Worm (Caenorhabditis elegans) whole organism, L4 larva: ENCODE data around the gene Y75B12B.13.

Source experiments
- F44E2.7 ChIP-seq: fragments of 200-800 bp; sonication (Bioruptor generic); IDR thresholded peaks from 2 replicates; pipeline ENCODE4 v2.1.2; 2022; ENCODE audit warnings: missing genetic modification characterization, missing compliant biosample characterization
- Y48G9A.11 ChIP-seq: fragments of 200-800 bp; sonication (Bioruptor generic); IDR thresholded peaks from 2 replicates; pipeline ENCODE4 v1.3.6; 2022; ENCODE audit warnings: missing genetic modification reagents, missing genetic modification characterization, missing compliant biosample characterization
- Y5F2A.4 ChIP-seq: fragments of 200-800 bp; sonication (Bioruptor generic); optimal IDR thresholded peaks from 2 replicates; lab custom pipeline; 2018; ENCODE audit warnings: mild to moderate bottlenecking, missing genetic modification characterization, missing compliant biosample characterization
- ZK337.2 ChIP-seq: fragments of 200-800 bp; sonication (Bioruptor generic); IDR thresholded peaks from 2 replicates; pipeline ENCODE4 v1.3.6; 2022; ENCODE audit warnings: missing genetic modification reagents, missing genetic modification characterization, missing compliant biosample characterization
- ZK546.5 ChIP-seq, 2 experiments: sonication (generic microtip); optimal IDR thresholded peaks; 2 replicates each; lab custom pipeline; 2017; ENCODE audit warnings: missing biosample characterization in 2 of 2, missing genetic modification characterization in 2 of 2
- arid-1 ChIP-seq: fragments of 200-800 bp; sonication (Bioruptor generic); conservative IDR thresholded peaks from 2 replicates; pipeline ENCODE4 v1.3.6; 2022; ENCODE audit warnings: missing genetic modification reagents, missing genetic modification characterization, missing compliant biosample characterization
- attf-4 ChIP-seq: sonication (generic microtip); optimal IDR thresholded peaks from 3 replicates; lab custom pipeline; 2017; ENCODE audit warnings: missing biosample characterization, missing genetic modification characterization
- cey-2 ChIP-seq: sonication (generic microtip); optimal IDR thresholded peaks from 3 replicates; lab custom pipeline; 2017; ENCODE audit warnings: missing genetic modification characterization, mild to moderate bottlenecking, missing compliant biosample characterization, antibody characterized with exemption, borderline replicate concordance; ENCODE audit not compliant: insufficient read depth
- ctbp-1 ChIP-seq: fragments of 200-800 bp; sonication (Bioruptor generic); IDR thresholded peaks from 2 replicates; pipeline ENCODE4 v1.3.6; 2022; ENCODE audit warnings: missing genetic modification reagents, missing genetic modification characterization, missing compliant biosample characterization
- daf-12 ChIP-seq: fragments of 150-350 bp; optimal IDR thresholded peaks from 2 replicates; lab custom pipeline; 2014; ENCODE audit warnings: missing biosample characterization, missing genetic modification reagents, missing genetic modification characterization
- daf-16 ChIP-seq, 3 experiments: sonication (generic microtip); optimal IDR thresholded peaks; 2 replicates each; lab custom pipeline; 2016 to 2017; ENCODE audit warnings: missing genetic modification characterization in 3 of 3, missing genetic modification reagents in 3 of 3, mild to moderate bottlenecking in 2 of 3, missing compliant biosample characterization in 2 of 3, missing biosample characterization in 1 of 3, moderate library complexity in 1 of 3
- dmd-8 ChIP-seq: fragments of 200-800 bp; sonication (Bioruptor generic); IDR thresholded peaks from 2 replicates; pipeline ENCODE4 v1.3.6; 2022; ENCODE audit warnings: missing genetic modification characterization, missing compliant biosample characterization
- dve-1 ChIP-seq: sonication (generic microtip); optimal IDR thresholded peaks from 2 replicates; lab custom pipeline; 2017; ENCODE audit warnings: antibody characterized with exemption, mild to moderate bottlenecking, missing genetic modification characterization, missing compliant biosample characterization; ENCODE audit not compliant: insufficient read depth
- gei-8 ChIP-seq: fragments of 200-800 bp; sonication (Bioruptor generic); optimal IDR thresholded peaks from 2 replicates; lab custom pipeline; 2018; ENCODE audit warnings: mild to moderate bottlenecking, missing genetic modification characterization, missing compliant biosample characterization
- hlh-30 ChIP-seq: sonication (generic microtip); optimal IDR thresholded peaks from 2 replicates; lab custom pipeline; 2017; ENCODE audit warnings: antibody characterized with exemption, mild to moderate bottlenecking, missing genetic modification characterization, missing compliant biosample characterization; ENCODE audit not compliant: insufficient read depth
- hmg-1.1 ChIP-seq: fragments of 200-800 bp; sonication (Bioruptor generic); IDR thresholded peaks from 2 replicates; pipeline ENCODE4 v1.3.6; 2022; ENCODE audit warnings: missing genetic modification reagents, missing genetic modification characterization, missing compliant biosample characterization
- jun-1 ChIP-seq: fragments of 150-350 bp; optimal IDR thresholded peaks from 2 replicates; lab custom pipeline; 2014; ENCODE audit warnings: missing biosample characterization, missing genetic modification reagents, missing genetic modification characterization
- lin-1 ChIP-seq: fragments of 200-800 bp; sonication (Bioruptor generic); IDR thresholded peaks from 2 replicates; pipeline ENCODE4 v1.3.6; 2022; ENCODE audit warnings: missing genetic modification reagents, missing genetic modification characterization, missing compliant biosample characterization
- lin-39 ChIP-seq: fragments of 150-350 bp; optimal IDR thresholded peaks from 2 replicates; lab custom pipeline; 2014; ENCODE audit warnings: missing biosample characterization, missing genetic modification reagents, missing genetic modification characterization
- lsy-2 ChIP-seq, 2 experiments: fragments of 150-350 bp in 1 of 2; sonication (generic microtip) in 1 of 2; optimal IDR thresholded peaks; 2 replicates each; lab custom pipeline; 2014 to 2017; ENCODE audit warnings: missing biosample characterization in 2 of 2, missing genetic modification characterization in 2 of 2
- mdt-29 ChIP-seq: fragments of 200-800 bp; sonication (Bioruptor generic); IDR thresholded peaks from 2 replicates; pipeline ENCODE4 v1.3.6; 2022; ENCODE audit warnings: missing genetic modification reagents, missing genetic modification characterization, missing compliant biosample characterization
- mxl-3 ChIP-seq: fragments of 200-800 bp; sonication (Bioruptor generic); optimal IDR thresholded peaks from 2 replicates; lab custom pipeline; 2018; ENCODE audit warnings: mild to moderate bottlenecking, missing genetic modification characterization, missing compliant biosample characterization
- nhr-102 ChIP-seq: sonication (generic microtip); optimal IDR thresholded peaks from 2 replicates; lab custom pipeline; 2016; ENCODE audit warnings: mild to moderate bottlenecking, missing genetic modification characterization, moderate library complexity, missing compliant biosample characterization
- nhr-237 ChIP-seq: sonication (generic microtip); optimal IDR thresholded peaks from 2 replicates; lab custom pipeline; 2017; ENCODE audit warnings: missing biosample characterization, missing genetic modification characterization
- nhr-28 ChIP-seq: fragments of 150-350 bp; optimal IDR thresholded peaks from 2 replicates; lab custom pipeline; 2014; ENCODE audit warnings: missing biosample characterization, missing genetic modification characterization
- nhr-48 ChIP-seq: sonication (generic microtip); optimal IDR thresholded peaks from 2 replicates; lab custom pipeline; 2016; ENCODE audit warnings: mild to moderate bottlenecking, missing genetic modification characterization, missing compliant biosample characterization
- nhr-6 ChIP-seq: fragments of 150-350 bp; optimal IDR thresholded peaks from 2 replicates; lab custom pipeline; 2014; ENCODE audit warnings: missing biosample characterization, missing genetic modification characterization
- nhr-76 ChIP-seq: fragments of 150-350 bp; optimal IDR thresholded peaks from 2 replicates; lab custom pipeline; 2014; ENCODE audit warnings: missing biosample characterization, missing genetic modification characterization
- nhr-77 ChIP-seq: fragments of 150-350 bp; optimal IDR thresholded peaks from 2 replicates; lab custom pipeline; 2014; ENCODE audit warnings: missing biosample characterization, missing genetic modification characterization
- saeg-2 ChIP-seq: fragments of 200-800 bp; sonication (Bioruptor generic); IDR thresholded peaks from 2 replicates; pipeline ENCODE4 v1.3.6; 2022; ENCODE audit warnings: missing genetic modification reagents, missing genetic modification characterization, missing compliant biosample characterization
- sdz-12 ChIP-seq: fragments of 200-800 bp; sonication (Bioruptor generic); optimal IDR thresholded peaks from 2 replicates; lab custom pipeline; 2018; ENCODE audit warnings: mild to moderate bottlenecking, missing genetic modification characterization, missing compliant biosample characterization
- snpc-1.2 ChIP-seq: fragments of 200-800 bp; sonication (Bioruptor generic); IDR thresholded peaks from 2 replicates; pipeline ENCODE4 v1.3.6; 2022; ENCODE audit warnings: missing genetic modification reagents, missing genetic modification characterization, missing compliant biosample characterization
- snpc-4 ChIP-seq: fragments of 150-350 bp; optimal IDR thresholded peaks from 2 replicates; lab custom pipeline; 2014; ENCODE audit warnings: missing biosample characterization, missing genetic modification characterization
- unc-39 ChIP-seq: sonication (generic microtip); optimal IDR thresholded peaks from 2 replicates; lab custom pipeline; 2017; ENCODE audit warnings: missing biosample characterization, missing genetic modification characterization
- vab-7 ChIP-seq: fragments of 200-800 bp; sonication (Bioruptor generic); IDR thresholded peaks from 2 replicates; pipeline ENCODE4 v1.3.6; 2022; ENCODE audit warnings: missing genetic modification reagents, missing genetic modification characterization, missing compliant biosample characterization
- zfp-2 ChIP-seq: sonication (generic microtip); optimal IDR thresholded peaks from 2 replicates; lab custom pipeline; 2016; ENCODE audit warnings: mild to moderate bottlenecking, missing genetic modification characterization, missing compliant biosample characterization
- zip-11 ChIP-seq: fragments of 200-800 bp; sonication (Bioruptor generic); IDR thresholded peaks from 2 replicates; pipeline ENCODE4 v1.3.6; 2022; ENCODE audit warnings: missing genetic modification characterization, missing compliant biosample characterization

The Y75B12B.13 gene

DNA sequence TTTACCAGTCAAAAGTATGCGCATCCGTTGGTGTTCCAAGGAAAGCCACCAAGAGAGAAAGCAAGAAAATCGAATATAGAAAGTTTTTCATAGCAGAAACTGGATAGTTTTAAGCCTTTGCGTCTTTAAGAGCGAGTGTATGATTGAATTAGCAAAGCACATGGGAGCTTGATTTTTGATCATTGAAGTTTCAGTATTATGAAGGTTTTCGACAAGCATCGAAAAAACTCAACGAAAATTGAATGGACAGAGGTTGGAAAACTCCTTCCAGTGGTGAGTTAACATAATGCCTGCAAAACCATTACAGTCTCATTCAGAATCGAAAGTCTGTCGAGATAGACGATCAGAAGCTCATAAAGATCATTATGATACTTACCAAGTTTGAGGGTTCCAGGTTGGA is at the start of gene Y75B12B.13:
TSS of gene Y75B12B.13 (minus strand) at position 101 of the 400 bp plus-strand sequence.
- TF ChIP-seq zfp-2 (tag; lab: Kevin White, UChicago) (no peak), gei-8 (GFP tag; lab: Kevin White, UChicago) (no peak), arid-1 (GFP tag; lab: Robert Waterston, UW) (no peak), zip-11 (GFP tag; lab: Robert Waterston, UW) (no peak), nhr-102 (no peak), daf-16 (GFP tag; optimal IDR thresholded peaks at IDR 0.05; lab: Kevin White, UChicago) (no peak), daf-16 (tag; optimal IDR thresholded peaks at IDR 0.05; lab: Kevin White, UChicago) (no peak), vab-7 (GFP tag; lab: Robert Waterston, UW) (no peak), ZK337.2 (GFP tag; lab: Robert Waterston, UW) (no peak), nhr-28 (tag; lab: Kevin White, UChicago) (no peak), dve-1 (tag; lab: Kevin White, UChicago) (no peak), saeg-2 (GFP tag; lab: Robert Waterston, UW) (no peak), snpc-1.2 (no peak), lsy-2 (tag; optimal IDR thresholded peaks at IDR 0.05; lab: Kevin White, UChicago) (no peak), nhr-6 (tag; lab: Kevin White, UChicago) (no peak), ctbp-1 (GFP tag; lab: Robert Waterston, UW) (no peak)

DNA sequence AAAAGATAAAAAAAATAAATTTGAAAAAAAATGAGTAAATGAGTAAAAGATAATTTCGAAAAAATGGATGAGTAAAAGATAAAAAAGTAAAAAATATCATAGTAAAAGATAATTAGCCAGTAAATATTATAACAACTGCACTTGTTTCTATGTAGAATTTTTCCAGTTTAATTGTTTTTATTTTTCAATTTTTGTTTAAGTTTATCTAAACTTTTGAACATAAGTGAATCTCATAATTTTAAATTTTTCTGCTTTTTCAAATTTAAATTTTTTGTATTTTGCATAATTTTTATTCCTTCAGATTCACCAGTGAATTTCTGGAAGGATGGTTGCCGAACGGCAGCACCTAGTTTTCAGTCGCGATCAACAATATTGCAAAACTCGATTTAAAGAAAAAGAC is 47.5 kb upstream of the Y75B12B.13 start, which contains the start of gene chil-12:
TSS of gene chil-12 (plus strand) at position 301 of the 400 bp plus-strand sequence.
- TF ChIP-seq hlh-30 (tag; lab: Kevin White, UChicago) (no peak), mxl-3 (no peak), hmg-1.1 (no peak), lin-1 (GFP tag; lab: Robert Waterston, UW) (no peak), snpc-1.2 (no peak), lsy-2 (tag; optimal IDR thresholded peaks at IDR 0.05; lab: Kevin White, UChicago) (no peak), snpc-4 (no peak), Y48G9A.11 (GFP tag; lab: Robert Waterston, UW) (no peak), ZK546.5 (tag; optimal IDR thresholded peaks at IDR 0.05; lab: Kevin White, UChicago) (no peak), mdt-29 (no peak), dmd-8 (no peak), F44E2.7 (GFP tag; lab: Robert Waterston, UW) (no peak), sdz-12 (GFP tag; lab: Kevin White, UChicago) (no peak), attf-4 (tag; lab: Kevin White, UChicago) (no peak), cey-2 (tag; lab: Kevin White, UChicago) (no peak), daf-12 (tag; lab: Kevin White, UChicago) (no peak), nhr-77 (no peak), lin-39 (tag; lab: Kevin White, UChicago) (no peak)

DNA sequence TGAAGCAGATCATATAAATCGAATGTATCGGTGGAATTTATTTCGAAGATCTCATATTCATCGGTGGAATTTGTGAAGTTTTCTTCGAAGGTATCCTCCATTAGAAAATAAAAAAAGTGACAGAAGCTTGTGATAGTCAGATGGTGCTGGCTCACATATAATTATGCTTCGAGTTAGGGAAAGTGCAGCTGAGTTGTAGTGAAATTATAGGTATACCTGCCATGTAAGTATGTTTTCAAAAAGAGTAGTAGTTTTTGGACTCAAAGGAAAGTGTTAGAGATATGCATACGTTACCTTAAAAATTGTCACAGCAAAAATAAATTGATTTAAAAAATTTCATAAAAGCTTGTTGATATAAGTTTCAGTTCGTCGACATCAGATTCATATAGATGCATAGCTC is 46.4 kb upstream of the Y75B12B.13 start, which contains the start of gene srw-11:
TSS of gene srw-11 (minus strand) at position 101 of the 400 bp plus-strand sequence.
- no peak for TF ChIP-seq jun-1 (tag; lab: Kevin White, UChicago)
- no peak for TF ChIP-seq nhr-48 (tag; lab: Kevin White, UChicago)
- TF ChIP-seq nhr-76 (tag; lab: Kevin White, UChicago), result no peak
- no peak for TF ChIP-seq F44E2.7 (GFP tag; lab: Robert Waterston, UW)
- TF ChIP-seq lin-39 (tag; lab: Kevin White, UChicago), result no peak
- no peak for TF ChIP-seq nhr-237 (tag; lab: Kevin White, UChicago)
- no peak for TF ChIP-seq unc-39 (tag; lab: Kevin White, UChicago)
- no peak for TF ChIP-seq Y5F2A.4 (GFP tag; lab: Kevin White, UChicago)
